Fruit fly (Drosophila melanogaster) whole organism, embryonic: ENCODE measurements around the gene CG8925.

ENCODE experiments used
- Aef1 ChIP-seq: fragments of 200-800 bp; sonication (Bioruptor generic); IDR thresholded peaks from 3 replicates; pipeline ENCODE4 v1.3.6; 2022; ENCODE audit warnings: missing biosample characterization, missing genetic modification characterization
- CG1024 ChIP-seq: fragments of 200-800 bp; sonication (Bioruptor generic); IDR thresholded peaks from 2 replicates; pipeline ENCODE4 v1.3.6; 2022; ENCODE audit warnings: missing biosample characterization, missing genetic modification characterization
- CG10654 ChIP-seq: fragments of 200-800 bp; sonication (Bioruptor generic); optimal IDR thresholded peaks from 2 replicates; lab custom pipeline; 2016; ENCODE audit warnings: missing biosample characterization, missing genetic modification characterization
- CG11696 ChIP-seq: fragments of 200-800 bp; sonication (Bioruptor generic); IDR thresholded peaks from 2 replicates; pipeline ENCODE4 v1.3.6; 2022; ENCODE audit warnings: missing biosample characterization, missing genetic modification characterization
- CG12071 ChIP-seq: fragments of 200-800 bp; sonication (Bioruptor generic); optimal IDR thresholded peaks from 3 replicates; lab custom pipeline; 2018; ENCODE audit warnings: missing biosample characterization, mild to moderate bottlenecking, missing genetic modification characterization
- CG12942 ChIP-seq: fragments of 200-800 bp; sonication (Bioruptor generic); optimal IDR thresholded peaks from 3 replicates; lab custom pipeline; 2016; ENCODE audit warnings: missing biosample characterization, missing genetic modification characterization
- CG15601 ChIP-seq: fragments of 200-800 bp; sonication (Bioruptor generic); optimal IDR thresholded peaks from 3 replicates; lab custom pipeline; 2019; ENCODE audit warnings: missing biosample characterization, mild to moderate bottlenecking, missing genetic modification characterization, moderate library complexity
- CG30020 ChIP-seq: fragments of 200-800 bp; optimal IDR thresholded peaks from 2 replicates; lab custom pipeline; 2019; ENCODE audit warnings: missing biosample characterization, mild to moderate bottlenecking, missing genetic modification characterization, moderate library complexity
- CG31224 ChIP-seq: fragments of 200-800 bp; sonication (Bioruptor generic); IDR thresholded peaks from 2 replicates; pipeline ENCODE4 v1.3.6; 2022; ENCODE audit warnings: missing biosample characterization, missing genetic modification characterization
- CG32532 ChIP-seq: fragments of 200-800 bp; sonication (Bioruptor generic); IDR thresholded peaks from 2 replicates; pipeline ENCODE4 v1.3.6; 2022; ENCODE audit warnings: missing biosample characterization, missing genetic modification characterization
- CG32767 ChIP-seq: fragments of 200-800 bp; sonication (Bioruptor generic); IDR thresholded peaks from 2 replicates; pipeline ENCODE4 v1.3.6; 2022; ENCODE audit warnings: missing biosample characterization, missing genetic modification characterization
- CG5953 ChIP-seq: fragments of 200-800 bp; sonication (Bioruptor generic); IDR thresholded peaks from 2 replicates; pipeline ENCODE4 v1.3.6; 2022; ENCODE audit warnings: missing biosample characterization, missing genetic modification characterization
- CG8089 ChIP-seq: fragments of 200-800 bp; sonication (Bioruptor generic); optimal IDR thresholded peaks from 3 replicates; lab custom pipeline; 2016; ENCODE audit warnings: missing biosample characterization, missing genetic modification characterization
- CG9437 ChIP-seq: fragments of 200-800 bp; sonication (Bioruptor generic); optimal IDR thresholded peaks from 2 replicates; lab custom pipeline; 2018; ENCODE audit warnings: missing biosample characterization, mild to moderate bottlenecking, missing genetic modification characterization
- Camta ChIP-seq: fragments of 200-800 bp; sonication (Bioruptor generic); optimal IDR thresholded peaks from 2 replicates; lab custom pipeline; 2016; ENCODE audit warnings: missing biosample characterization, missing genetic modification characterization
- Dfd ChIP-seq, 2 experiments: fragments of >200 bp; optimal IDR thresholded peaks; 2 replicates each; lab custom pipeline; 2017; ENCODE audit warnings: missing biosample characterization in 2 of 2, missing genetic modification characterization in 2 of 2
- Ets97D ChIP-seq: fragments of 200-800 bp; sonication (Bioruptor generic); optimal IDR thresholded peaks from 3 replicates; lab custom pipeline; 2016; ENCODE audit warnings: missing biosample characterization, missing genetic modification characterization
- Fer1 ChIP-seq: fragments of 200-800 bp; sonication (Bioruptor generic); optimal IDR thresholded peaks from 2 replicates; lab custom pipeline; 2017; ENCODE audit warnings: missing biosample characterization, mild to moderate bottlenecking, missing genetic modification characterization
- Jarid2 ChIP-seq: fragments of 200-800 bp; sonication (Bioruptor generic); optimal IDR thresholded peaks from 3 replicates; lab custom pipeline; 2017; ENCODE audit warnings: mild to moderate bottlenecking, missing biosample characterization, missing genetic modification reagents, missing genetic modification characterization
- Max ChIP-seq: fragments of 200-800 bp; sonication (Bioruptor generic); optimal IDR thresholded peaks from 2 replicates; lab custom pipeline; 2016; ENCODE audit warnings: missing biosample characterization, mild to moderate bottlenecking, missing genetic modification characterization
- NC2β ChIP-seq: fragments of 200-800 bp; sonication (Bioruptor generic); optimal IDR thresholded peaks from 2 replicates; lab custom pipeline; 2016; ENCODE audit warnings: missing biosample characterization, missing genetic modification characterization
- NFAT ChIP-seq: fragments of 200-800 bp; sonication (Bioruptor generic); IDR thresholded peaks from 2 replicates; pipeline ENCODE4 v1.3.6; 2022; ENCODE audit warnings: missing biosample characterization, missing genetic modification characterization
- Opbp ChIP-seq: fragments of 200-800 bp; sonication (Bioruptor generic); IDR thresholded peaks from 3 replicates; pipeline ENCODE4 v1.3.6; 2022; ENCODE audit warnings: missing biosample characterization, missing genetic modification characterization; ENCODE audit not compliant: partially characterized antibody
- Ptx1 ChIP-seq: fragments of 200-800 bp; sonication (Bioruptor generic); IDR thresholded peaks from 2 replicates; pipeline ENCODE4 v1.3.6; 2022; ENCODE audit warnings: missing biosample characterization, missing genetic modification characterization
- Six4 ChIP-seq: fragments of 200-800 bp; sonication (Bioruptor generic); optimal IDR thresholded peaks from 2 replicates; lab custom pipeline; 2016; ENCODE audit warnings: missing biosample characterization, missing genetic modification characterization
- Vsx1 ChIP-seq: fragments of 200-800 bp; sonication (Bioruptor generic); optimal IDR thresholded peaks from 2 replicates; lab custom pipeline; 2017; ENCODE audit warnings: missing biosample characterization, mild to moderate bottlenecking, missing genetic modification characterization, missing genetic modification reagents
- abd-A ChIP-seq: fragments of 200-800 bp; sonication (Bioruptor generic); optimal IDR thresholded peaks from 3 replicates; lab custom pipeline; 2019; ENCODE audit warnings: missing biosample characterization, mild to moderate bottlenecking, missing genetic modification characterization, moderate library complexity
- bigmax ChIP-seq: fragments of 200-800 bp; sonication (Bioruptor generic); optimal IDR thresholded peaks from 2 replicates; lab custom pipeline; 2018; ENCODE audit warnings: missing biosample characterization, mild to moderate bottlenecking, missing genetic modification characterization
- bsh ChIP-seq, 2 experiments: fragments of 200-800 bp; sonication (Bioruptor generic); optimal IDR thresholded peaks; 2 replicates each; lab custom pipeline; 2017 to 2018; ENCODE audit warnings: mild to moderate bottlenecking in 2 of 2, missing biosample characterization in 2 of 2, missing genetic modification characterization in 2 of 2, moderate library complexity in 1 of 2
- chm ChIP-seq: fragments of 200-800 bp; sonication (Bioruptor generic); IDR thresholded peaks from 2 replicates; pipeline ENCODE4 v1.3.6; 2022; ENCODE audit warnings: missing biosample characterization, missing genetic modification characterization
- dm ChIP-seq: fragments of 200-800 bp; sonication (Bioruptor generic); optimal IDR thresholded peaks from 3 replicates; lab custom pipeline; 2016; ENCODE audit warnings: missing biosample characterization, missing genetic modification characterization
- ems ChIP-seq: fragments of 200-800 bp; sonication (Bioruptor generic); optimal IDR thresholded peaks from 3 replicates; lab custom pipeline; 2016; ENCODE audit warnings: missing biosample characterization, missing genetic modification characterization
- fd3F ChIP-seq: fragments of 200-800 bp; sonication (Bioruptor generic); optimal IDR thresholded peaks from 2 replicates; lab custom pipeline; 2018; ENCODE audit warnings: missing biosample characterization, mild to moderate bottlenecking, missing genetic modification characterization, moderate library complexity
- fd64A ChIP-seq: fragments of 200-800 bp; sonication (Bioruptor generic); optimal IDR thresholded peaks from 3 replicates; lab custom pipeline; 2018; ENCODE audit warnings: missing biosample characterization, mild to moderate bottlenecking, missing genetic modification characterization
- ftz-f1 ChIP-seq: fragments of 200-800 bp; sonication (Bioruptor generic); optimal IDR thresholded peaks from 2 replicates; lab custom pipeline; 2016; ENCODE audit warnings: missing biosample characterization, missing genetic modification characterization
- h ChIP-seq: fragments of >200 bp; optimal IDR thresholded peaks from 2 replicates; lab custom pipeline; 2017
- hth ChIP-seq: fragments of >200 bp; optimal IDR thresholded peaks from 2 replicates; lab custom pipeline; 2017; ENCODE audit warnings: inconsistent platforms
- ind ChIP-seq: fragments of 200-800 bp; sonication (Bioruptor generic); optimal IDR thresholded peaks from 3 replicates; lab custom pipeline; 2016; ENCODE audit warnings: missing biosample characterization, missing genetic modification characterization
- kni ChIP-seq: fragments of 200-800 bp; sonication (Bioruptor generic); optimal IDR thresholded peaks from 3 replicates; lab custom pipeline; 2017; ENCODE audit warnings: mild to moderate bottlenecking, missing biosample characterization, missing genetic modification reagents, missing genetic modification characterization
- lola ChIP-seq, 3 experiments: fragments of >200 bp in 2 of 3; fragments of 200-800 bp in 1 of 3; sonication (Bioruptor generic) in 1 of 3; optimal IDR thresholded peaks; 2 replicates each; lab custom pipeline; 2017 to 2019; ENCODE audit warnings: missing biosample characterization in 3 of 3, missing genetic modification characterization in 3 of 3, mild to moderate bottlenecking in 1 of 3, moderate library complexity in 1 of 3
- nerfin-2 ChIP-seq: fragments of 200-800 bp; sonication (Bioruptor generic); IDR thresholded peaks from 2 replicates; pipeline ENCODE4 v1.3.6; 2022; ENCODE audit warnings: missing biosample characterization, missing genetic modification characterization; ENCODE audit not compliant: partially characterized antibody
- peb ChIP-seq: fragments of 200-800 bp; sonication (Bioruptor generic); IDR thresholded peaks from 2 replicates; pipeline ENCODE4 v1.3.6; 2022; ENCODE audit warnings: missing biosample characterization, missing genetic modification characterization
- pita ChIP-seq: fragments of 200-800 bp; sonication (Bioruptor generic); optimal IDR thresholded peaks from 2 replicates; lab custom pipeline; 2017; ENCODE audit warnings: missing biosample characterization, mild to moderate bottlenecking, missing genetic modification characterization
- ranshi ChIP-seq: fragments of 200-800 bp; sonication (Bioruptor generic); IDR thresholded peaks from 2 replicates; pipeline ENCODE4 v1.3.6; 2022; ENCODE audit warnings: missing biosample characterization, missing genetic modification characterization
- stwl ChIP-seq: fragments of 200-800 bp; sonication (Bioruptor generic); optimal IDR thresholded peaks from 3 replicates; lab custom pipeline; 2018; ENCODE audit warnings: missing biosample characterization, mild to moderate bottlenecking, missing genetic modification characterization, moderate library complexity
- unpg ChIP-seq: fragments of 200-800 bp; sonication (Bioruptor generic); optimal IDR thresholded peaks from 3 replicates; lab custom pipeline; 2018; ENCODE audit warnings: missing biosample characterization, mild to moderate bottlenecking, missing genetic modification characterization, moderate library complexity
- vvl ChIP-seq: fragments of 200-800 bp; sonication (Bioruptor generic); IDR thresholded peaks from 2 replicates; pipeline ENCODE4 v1.3.6; 2022; ENCODE audit warnings: missing biosample characterization, missing genetic modification characterization
- zen2 ChIP-seq: fragments of 200-800 bp; sonication (Bioruptor generic); IDR thresholded peaks from 3 replicates; pipeline ENCODE4 v1.3.6; 2022; ENCODE audit warnings: missing biosample characterization, missing genetic modification characterization; ENCODE audit not compliant: partially characterized antibody
- zfh1 ChIP-seq: fragments of 200-800 bp; sonication (Bioruptor generic); IDR thresholded peaks from 3 replicates; pipeline ENCODE4 v1.3.6; 2022; ENCODE audit warnings: missing biosample characterization, missing genetic modification characterization

CG8925 gene

dm6 chr3R:16221359-16222299 is 49.8 kb downstream of the CG8925 start (continued):
- TF ChIP-seq Opbp (GFP tag; lab: Robert Waterston, UW), result no peak
- TF ChIP-seq CG1024 (GFP tag; lab: Robert Waterston, UW), result peak; percentile 39; the same call in 1 of the 2 replicates
- TF ChIP-seq CG5953 (GFP tag; lab: Robert Waterston, UW), result no peak
- TF ChIP-seq chm, result peak; percentile 31
- peak; percentile 48 for TF ChIP-seq Max (GFP tag; lab: Kevin White, UChicago)
- peak; percentile 83 for TF ChIP-seq CG12942
- peak; percentile 61 for TF ChIP-seq ems (GFP tag; lab: Kevin White, UChicago)
- TF ChIP-seq Aef1, result peak; percentile 94
- TF ChIP-seq CG8089 (GFP tag; lab: Kevin White, UChicago), result no peak
- TF ChIP-seq Camta (GFP tag; lab: Kevin White, UChicago), result no peak
- TF ChIP-seq fd3F, result peak; percentile 79
- TF ChIP-seq CG30020 (tag; lab: Kevin White, UChicago), result peak; percentile 87
- peak; percentile 69 for TF ChIP-seq Jarid2 (GFP tag; lab: Kevin White, UChicago)
- peak; percentile 44 for TF ChIP-seq CG32532 (GFP tag; lab: Robert Waterston, UW)
- TF ChIP-seq pita (GFP tag; lab: Kevin White, UChicago), result no peak
- no peak for TF ChIP-seq zen2 (GFP tag; lab: Robert Waterston, UW)
- TF ChIP-seq unpg (GFP tag; lab: Kevin White, UChicago), result peak; percentile 79
- no peak for TF ChIP-seq kni (GFP tag; lab: Kevin White, UChicago)
- peak; percentile 15 for TF ChIP-seq Ets97D (GFP tag; lab: Kevin White, UChicago)
- TF ChIP-seq hth (lab: Kevin White, UChicago), result no peak
- no peak; the same call in none of the 2 replicates for TF ChIP-seq CG32767
- no peak for TF ChIP-seq nerfin-2 (GFP tag; lab: Robert Waterston, UW)
- TF ChIP-seq vvl, result peak; percentile 37; the same call in 1 of the 2 replicates
- no peak for TF ChIP-seq fd64A
- peak; percentile 54 for TF ChIP-seq CG31224
- no peak for TF ChIP-seq h (lab: Kevin White, UChicago)
- peak; percentile 69 for TF ChIP-seq zfh1 (GFP tag; lab: Robert Waterston, UW)
- peak; percentile 18 for TF ChIP-seq NC2β (GFP tag; lab: Kevin White, UChicago)
- peak; percentile 74 for TF ChIP-seq CG10654 (GFP tag; lab: Kevin White, UChicago)
- peak; percentile 77 for TF ChIP-seq CG11696 (GFP tag; lab: Robert Waterston, UW)
- no peak for TF ChIP-seq bigmax (GFP tag; lab: Kevin White, UChicago)
- TF ChIP-seq CG9437 (GFP tag; lab: Kevin White, UChicago), result peak; percentile 97
- peak; percentile 0 for TF ChIP-seq CG12071 (GFP tag; lab: Kevin White, UChicago)
- TF ChIP-seq peb (GFP tag; lab: Robert Waterston, UW), result no peak; the same call in 1 of the 2 replicates
- peak; percentile 86 for TF ChIP-seq Vsx1 (GFP tag; lab: Kevin White, UChicago)
- TF ChIP-seq CG15601, result peak; percentile 91
- TF ChIP-seq dm, result no peak
- peak; percentile 68; the same call in 1 of the 2 replicates for TF ChIP-seq ranshi (GFP tag; lab: Robert Waterston, UW)
- peak; percentile 86 for TF ChIP-seq Six4 (GFP tag; lab: Kevin White, UChicago)
- TF ChIP-seq Fer1 (GFP tag; lab: Kevin White, UChicago), result peak; percentile 86
- no peak for TF ChIP-seq ftz-f1 (GFP tag; lab: Kevin White, UChicago)
- peak; percentile 80 for TF ChIP-seq Ptx1 (GFP tag; lab: Robert Waterston, UW)
- peak in 2 of 3 experiments; percentile 22 to 100 for TF ChIP-seq lola (GFP tag; optimal IDR thresholded peaks at IDR 0.05; lab: Kevin White, UChicago)
- peak; percentile 94 for TF ChIP-seq abd-A
- TF ChIP-seq ind (GFP tag; lab: Kevin White, UChicago), result peak; percentile 78
- TF ChIP-seq stwl (tag; lab: Kevin White, UChicago), result no peak
- peak; percentile 76 to 89 for TF ChIP-seq bsh (GFP tag; optimal IDR thresholded peaks at IDR 0.05; lab: Kevin White, UChicago)
- peak in 1 of 2 experiments; percentile 79 for TF ChIP-seq Dfd (GFP tag; optimal IDR thresholded peaks at IDR 0.05; lab: Kevin White, UChicago)
- peak; percentile 79 for TF ChIP-seq NFAT (GFP tag; lab: Robert Waterston, UW)
